Worm (Caenorhabditis elegans) whole organism, L4 larva: ENCODE data around the gene srw-112.

Source experiments
- D1046.2 ChIP-seq: fragments of 200-800 bp; sonication (Bioruptor generic); IDR thresholded peaks from 2 replicates; pipeline ENCODE4 v1.3.6; 2022; ENCODE audit warnings: missing genetic modification characterization, missing compliant biosample characterization
- F37D6.2 ChIP-seq: sonication (generic microtip); optimal IDR thresholded peaks from 2 replicates; lab custom pipeline; 2016; ENCODE audit warnings: mild to moderate bottlenecking, missing genetic modification characterization, missing compliant biosample characterization
- F49E8.2 ChIP-seq: sonication (generic microtip); optimal IDR thresholded peaks from 2 replicates; lab custom pipeline; 2016; ENCODE audit warnings: missing compliant biosample characterization, mild to moderate bottlenecking, missing genetic modification characterization, borderline replicate concordance
- T20F7.1 ChIP-seq: fragments of 200-800 bp; sonication (Bioruptor generic); optimal IDR thresholded peaks from 2 replicates; lab custom pipeline; 2018; ENCODE audit warnings: mild to moderate bottlenecking, missing genetic modification characterization, missing compliant biosample characterization
- ZK546.5 ChIP-seq, 2 experiments: sonication (generic microtip); optimal IDR thresholded peaks; 2 replicates each; lab custom pipeline; 2017; ENCODE audit warnings: missing biosample characterization in 2 of 2, missing genetic modification characterization in 2 of 2
- aha-1 ChIP-seq: fragments of 150-350 bp; peaks from one replicate; lab custom pipeline; 2014; ENCODE audit warnings: missing biosample characterization, missing genetic modification characterization
- ama-1 ChIP-seq: fragments of 150-350 bp; optimal IDR thresholded peaks from 2 replicates; lab custom pipeline; 2014; ENCODE audit warnings: inconsistent platforms, mixed read lengths
- arid-1 ChIP-seq: fragments of 200-800 bp; sonication (Bioruptor generic); conservative IDR thresholded peaks from 2 replicates; pipeline ENCODE4 v1.3.6; 2022; ENCODE audit warnings: missing genetic modification reagents, missing genetic modification characterization, missing compliant biosample characterization
- ceh-62 ChIP-seq: sonication (generic microtip); optimal IDR thresholded peaks from 2 replicates; lab custom pipeline; 2017; ENCODE audit warnings: missing biosample characterization, missing genetic modification characterization
- ces-1 ChIP-seq: fragments of 150-350 bp; sonication (generic microtip); optimal IDR thresholded peaks from 4 replicates; lab custom pipeline; 2014; ENCODE audit warnings: missing biosample characterization, missing genetic modification reagents, missing genetic modification characterization
- daf-16 ChIP-seq, 3 experiments: sonication (generic microtip); optimal IDR thresholded peaks; 2 replicates each; lab custom pipeline; 2016 to 2017; ENCODE audit warnings: missing genetic modification characterization in 3 of 3, missing genetic modification reagents in 3 of 3, mild to moderate bottlenecking in 2 of 3, missing compliant biosample characterization in 2 of 3, missing biosample characterization in 1 of 3, moderate library complexity in 1 of 3
- daf-8 ChIP-seq: fragments of 200-800 bp; sonication (Bioruptor generic); IDR thresholded peaks from 2 replicates; pipeline ENCODE4 v1.3.6; 2022; ENCODE audit warnings: missing genetic modification characterization, missing compliant biosample characterization
- egl-43 ChIP-seq: fragments of 200-800 bp; sonication (Bioruptor generic); IDR thresholded peaks from 2 replicates; pipeline ENCODE4 v1.3.6; 2022; ENCODE audit warnings: missing genetic modification reagents, missing genetic modification characterization, missing compliant biosample characterization
- fkh-10 ChIP-seq: fragments of 150-350 bp; optimal IDR thresholded peaks from 2 replicates; lab custom pipeline; 2014; ENCODE audit warnings: missing biosample characterization, missing genetic modification reagents, missing genetic modification characterization
- fos-1 ChIP-seq: fragments of 150-350 bp; optimal IDR thresholded peaks from 2 replicates; lab custom pipeline; 2014; ENCODE audit warnings: missing biosample characterization, missing genetic modification characterization
- hif-1 ChIP-seq, 2 experiments: sonication (generic microtip); optimal IDR thresholded peaks; 2 replicates each; lab custom pipeline; 2016 to 2017; ENCODE audit warnings: missing compliant biosample characterization in 2 of 2, missing genetic modification characterization in 2 of 2, missing genetic modification reagents in 2 of 2, missing genotype in 2 of 2, mild to moderate bottlenecking in 1 of 2
- lin-13 ChIP-seq: fragments of 150-350 bp; optimal IDR thresholded peaks from 2 replicates; lab custom pipeline; 2014; ENCODE audit warnings: missing biosample characterization, missing genetic modification reagents, missing genetic modification characterization
- lsy-2 ChIP-seq, 2 experiments: fragments of 150-350 bp in 1 of 2; sonication (generic microtip) in 1 of 2; optimal IDR thresholded peaks; 2 replicates each; lab custom pipeline; 2014 to 2017; ENCODE audit warnings: missing biosample characterization in 2 of 2, missing genetic modification characterization in 2 of 2
- mdt-29 ChIP-seq: fragments of 200-800 bp; sonication (Bioruptor generic); IDR thresholded peaks from 2 replicates; pipeline ENCODE4 v1.3.6; 2022; ENCODE audit warnings: missing genetic modification reagents, missing genetic modification characterization, missing compliant biosample characterization
- mep-1 ChIP-seq: fragments of 150-350 bp; sonication (generic microtip); optimal IDR thresholded peaks from 3 replicates; lab custom pipeline; 2014; ENCODE audit warnings: missing biosample characterization, missing genetic modification characterization
- nhr-28 ChIP-seq: fragments of 150-350 bp; optimal IDR thresholded peaks from 2 replicates; lab custom pipeline; 2014; ENCODE audit warnings: missing biosample characterization, missing genetic modification characterization
- nhr-42 ChIP-seq: fragments of 200-800 bp; sonication (Bioruptor generic); IDR thresholded peaks from 2 replicates; pipeline ENCODE4 v1.3.6; 2022; ENCODE audit warnings: missing genetic modification characterization, missing compliant biosample characterization
- nhr-6 ChIP-seq: fragments of 150-350 bp; optimal IDR thresholded peaks from 2 replicates; lab custom pipeline; 2014; ENCODE audit warnings: missing biosample characterization, missing genetic modification characterization
- nhr-77 ChIP-seq: fragments of 150-350 bp; optimal IDR thresholded peaks from 2 replicates; lab custom pipeline; 2014; ENCODE audit warnings: missing biosample characterization, missing genetic modification characterization
- pqm-1 ChIP-seq: sonication (generic microtip); optimal IDR thresholded peaks from 2 replicates; lab custom pipeline; 2017; ENCODE audit warnings: missing biosample characterization, missing genetic modification characterization
- saeg-2 ChIP-seq: fragments of 200-800 bp; sonication (Bioruptor generic); IDR thresholded peaks from 2 replicates; pipeline ENCODE4 v1.3.6; 2022; ENCODE audit warnings: missing genetic modification reagents, missing genetic modification characterization, missing compliant biosample characterization
- sdz-12 ChIP-seq: fragments of 200-800 bp; sonication (Bioruptor generic); optimal IDR thresholded peaks from 2 replicates; lab custom pipeline; 2018; ENCODE audit warnings: mild to moderate bottlenecking, missing genetic modification characterization, missing compliant biosample characterization
- set-16 ChIP-seq: fragments of 200-800 bp; sonication (Bioruptor generic); IDR thresholded peaks from 2 replicates; pipeline ENCODE4 v1.3.6; 2022; ENCODE audit warnings: missing genetic modification reagents, missing genetic modification characterization, missing compliant biosample characterization
- snpc-1.2 ChIP-seq: fragments of 200-800 bp; sonication (Bioruptor generic); IDR thresholded peaks from 2 replicates; pipeline ENCODE4 v1.3.6; 2022; ENCODE audit warnings: missing genetic modification reagents, missing genetic modification characterization, missing compliant biosample characterization
- snpc-4 ChIP-seq: fragments of 150-350 bp; optimal IDR thresholded peaks from 2 replicates; lab custom pipeline; 2014; ENCODE audit warnings: missing biosample characterization, missing genetic modification characterization
- unc-130 ChIP-seq: sonication (generic microtip); optimal IDR thresholded peaks from 2 replicates; lab custom pipeline; 2016; ENCODE audit warnings: missing genetic modification reagents, missing genetic modification characterization, missing compliant biosample characterization
- vab-7 ChIP-seq: fragments of 200-800 bp; sonication (Bioruptor generic); IDR thresholded peaks from 2 replicates; pipeline ENCODE4 v1.3.6; 2022; ENCODE audit warnings: missing genetic modification reagents, missing genetic modification characterization, missing compliant biosample characterization
- zfp-3 ChIP-seq: fragments of 200-800 bp; sonication (Bioruptor generic); conservative IDR thresholded peaks from 2 replicates; pipeline ENCODE4 v1.3.6; 2022; ENCODE audit warnings: missing genetic modification reagents, missing genetic modification characterization, missing compliant biosample characterization
- zip-2 ChIP-seq: fragments of 150-350 bp; optimal IDR thresholded peaks from 2 replicates; lab custom pipeline; 2014; ENCODE audit warnings: missing biosample characterization, missing genetic modification characterization

Gene srw-112

DNA sequence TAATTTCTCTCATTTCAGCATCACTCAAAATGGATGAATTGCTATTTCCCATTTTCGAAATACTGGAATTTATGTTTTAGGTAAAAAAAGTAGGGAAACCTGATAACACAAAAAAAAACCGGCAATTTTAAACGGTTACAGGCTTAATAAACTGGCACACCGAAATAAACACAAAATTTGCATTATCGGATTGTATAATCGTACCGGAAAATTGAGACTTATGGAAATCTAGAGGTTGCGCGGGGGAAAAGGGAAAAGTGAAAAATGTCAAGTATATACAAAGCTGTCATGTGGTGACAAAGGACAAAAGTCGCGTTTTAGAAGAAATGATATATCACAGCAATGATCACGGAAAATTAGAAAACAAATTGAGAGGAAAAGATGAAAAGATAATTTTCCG is 33.4 kb upstream of the srw-112 start, which contains the start of gene chpf-2 (continued):
- no peak for TF ChIP-seq fkh-10 (GFP tag; lab: Kevin White, UChicago)

DNA sequence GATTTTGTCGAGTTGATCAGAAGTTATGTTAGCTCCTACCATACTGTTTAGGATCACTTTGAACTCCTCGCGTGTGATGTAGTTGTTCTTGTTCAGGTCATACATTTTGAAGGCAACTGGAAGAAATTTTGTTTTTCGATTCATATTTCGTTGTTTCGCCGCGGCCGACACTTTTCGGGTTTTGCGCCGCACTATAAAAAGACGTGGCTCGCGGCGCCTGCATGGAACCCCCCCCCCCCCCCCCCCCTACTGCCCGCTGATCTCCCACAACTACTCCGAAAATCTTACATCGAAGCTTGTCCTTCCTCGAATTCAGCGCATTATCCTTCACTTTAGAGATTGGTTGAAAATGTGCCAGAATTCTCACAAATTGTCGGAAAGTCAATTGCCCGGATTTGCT is 32.2 kb upstream of the srw-112 start:
- TF ChIP-seq set-16 (GFP tag; lab: Robert Waterston, UW) (peak; percentile 82), daf-8 (GFP tag; lab: Robert Waterston, UW) (no peak)
- TF ChIP-seq, all 104 proteins: peak for 1

DNA sequence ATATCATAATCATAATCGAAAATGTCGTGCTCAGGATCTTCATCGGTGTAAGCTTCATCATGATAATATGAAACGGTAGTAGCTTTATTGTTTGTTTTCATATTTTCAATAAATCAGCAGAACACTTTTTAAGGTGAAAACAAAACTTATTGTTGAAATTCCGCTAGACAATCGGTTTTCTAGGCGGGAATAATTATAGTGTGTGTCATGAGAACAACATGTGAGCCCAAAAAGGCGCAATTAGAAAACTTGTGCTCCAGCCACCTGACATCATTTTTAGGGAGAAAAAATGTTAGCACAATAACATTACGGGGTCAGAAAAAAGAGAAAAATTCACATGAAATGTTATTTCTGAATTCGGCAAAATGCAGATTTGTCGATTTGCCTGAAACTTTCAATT is 28.4 kb upstream of the srw-112 start, which contains the start of gene srw-8:
srw-8 (minus strand) TSS at position 101 of the 400 bp plus-strand sequence.
- TF ChIP-seq fos-1 (tag; lab: Kevin White, UChicago) (no peak), sdz-12 (GFP tag; lab: Kevin White, UChicago) (no peak), mep-1 (tag; lab: Kevin White, UChicago) (no peak), F49E8.2 (tag; lab: Kevin White, UChicago) (no peak), nhr-77 (tag; lab: Kevin White, UChicago) (no peak), snpc-4 (tag; lab: Kevin White, UChicago) (no peak), D1046.2 (GFP tag; lab: Robert Waterston, UW) (no peak), nhr-42 (no peak), saeg-2 (GFP tag; lab: Robert Waterston, UW) (no peak), ceh-62 (tag; lab: Kevin White, UChicago) (no peak), arid-1 (GFP tag; lab: Robert Waterston, UW) (no peak), vab-7 (GFP tag; lab: Robert Waterston, UW) (no peak)

DNA sequence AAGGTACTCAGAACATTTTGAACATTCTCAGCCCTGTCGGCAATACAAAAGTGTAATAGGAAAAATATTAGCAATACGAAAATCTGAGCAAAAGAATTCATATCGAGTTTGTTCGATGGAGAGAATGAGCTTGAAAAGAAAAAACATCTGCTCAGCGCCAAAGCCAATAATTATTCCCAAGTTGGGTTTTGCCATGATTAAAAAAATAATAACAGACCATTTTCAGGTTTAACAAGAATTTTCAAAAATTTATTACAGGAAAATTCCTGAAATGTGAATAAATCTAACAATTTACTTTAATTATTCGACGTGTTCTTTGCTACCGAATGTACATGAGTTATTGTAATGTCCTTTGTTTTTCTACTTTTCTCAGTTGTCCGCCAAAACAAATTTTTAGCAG is 26.5 kb upstream of the srw-112 start, which contains the start of gene irld-38:
irld-38 (minus strand) TSS at position 101 of the 400 bp plus-strand sequence.
- TF ChIP-seq zfp-3 (no peak), nhr-6 (no peak), hif-1 (tag; optimal IDR thresholded peaks at IDR 0.05; lab: Kevin White, UChicago) (no peak), lin-13 (GFP tag; lab: Kevin White, UChicago) (no peak), zip-2 (no peak), F37D6.2 (tag; lab: Kevin White, UChicago) (no peak), lsy-2 (tag; optimal IDR thresholded peaks at IDR 0.05; lab: Kevin White, UChicago) (no peak), mdt-29 (GFP tag; lab: Robert Waterston, UW) (no peak), nhr-28 (no peak), daf-16 (GFP tag; optimal IDR thresholded peaks at IDR 0.05; lab: Kevin White, UChicago) (no peak), daf-16 (tag; optimal IDR thresholded peaks at IDR 0.05; lab: Kevin White, UChicago) (no peak), ama-1 (lab: Kevin White, UChicago) (no peak), T20F7.1 (no peak), unc-130 (GFP tag; lab: Kevin White, UChicago) (no peak)

DNA sequence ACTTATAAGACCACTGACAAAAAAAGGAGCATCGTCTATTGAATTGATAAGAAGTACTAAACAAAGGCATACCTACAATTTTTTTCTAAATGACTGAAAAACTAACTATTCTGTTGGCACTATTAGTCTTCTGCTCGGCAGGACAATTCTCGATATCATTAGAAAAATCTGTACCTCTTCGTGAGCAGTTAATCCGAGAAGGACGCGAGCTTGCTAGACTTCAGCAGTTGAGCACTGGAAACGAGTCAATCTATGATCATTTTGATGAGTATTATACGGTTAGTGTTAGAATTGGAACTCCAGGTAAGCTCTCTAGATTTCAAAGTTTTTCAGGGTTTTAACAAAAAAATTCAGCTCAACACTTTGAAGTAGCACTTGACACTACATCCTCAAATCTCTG is 22.3 kb upstream of the srw-112 start, which contains the start of gene asp-7:
asp-7 (plus strand) TSS at position 81 of the 400 bp plus-strand sequence.
- TF ChIP-seq pqm-1 (tag; lab: Kevin White, UChicago) = peak; percentile 12
- TF ChIP-seq aha-1 (tag; lab: Kevin White, UChicago) = peak; percentile 73
- TF ChIP-seq snpc-4 (tag; lab: Kevin White, UChicago) = no peak

DNA sequence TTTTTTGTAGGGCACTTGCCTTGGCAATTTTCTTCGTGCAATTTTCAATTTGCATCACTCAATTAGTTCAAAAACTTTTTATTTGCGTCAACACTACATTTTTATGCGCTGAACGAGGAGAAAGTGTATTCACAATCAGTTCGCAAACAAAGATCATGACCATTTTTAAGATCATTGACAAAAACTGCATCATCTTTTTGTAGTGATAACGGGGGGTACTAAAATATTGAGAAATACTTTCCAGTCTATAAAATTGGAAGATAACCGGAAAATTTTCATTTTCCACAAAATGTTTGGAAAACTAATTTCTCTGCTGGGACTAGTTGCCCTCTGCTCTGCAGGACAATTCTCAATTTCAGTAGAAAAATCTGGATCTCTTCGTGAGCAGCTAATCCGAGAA is 18.4 kb upstream of the srw-112 start, which contains the start of gene asp-8:
asp-8 (plus strand) TSS at position 276 of the 400 bp plus-strand sequence.
- TF ChIP-seq snpc-1.2 (no peak), nhr-28 (peak; percentile 75), egl-43 (GFP tag; lab: Robert Waterston, UW) (no peak), daf-16 (GFP tag; optimal IDR thresholded peaks at IDR 0.05; lab: Kevin White, UChicago) (no peak), daf-16 (tag; optimal IDR thresholded peaks at IDR 0.05; lab: Kevin White, UChicago) (peak; percentile 63), ces-1 (GFP tag; lab: Kevin White, UChicago) (no peak), ZK546.5 (tag; optimal IDR thresholded peaks at IDR 0.05; lab: Kevin White, UChicago) (no peak)
